Worm (Caenorhabditis elegans) whole organism, young adult: Measurements from ENCODE around the gene W07G4.7.

ENCODE experiments used
- B0261.1 ChIP-seq: sonication (generic microtip); optimal IDR thresholded peaks from 2 replicates; lab custom pipeline; 2016; ENCODE audit warnings: mild to moderate bottlenecking, missing genetic modification characterization, moderate library complexity, missing compliant biosample characterization
- F39B2.1 ChIP-seq: fragments of 200-800 bp; sonication (Bioruptor generic); IDR thresholded peaks from 2 replicates; pipeline ENCODE4 v1.3.6; 2022; ENCODE audit warnings: missing genetic modification reagents, missing genetic modification characterization, missing compliant biosample characterization
- F55B11.4 ChIP-seq: sonication (generic microtip); optimal IDR thresholded peaks from 2 replicates; lab custom pipeline; 2016; ENCODE audit warnings: missing compliant biosample characterization, missing genetic modification characterization, borderline replicate concordance; ENCODE audit not compliant: insufficient read depth
- K11D2.4 ChIP-seq: fragments of 200-800 bp; sonication (Bioruptor generic); IDR thresholded peaks from 2 replicates; pipeline ENCODE4 v1.3.6; 2022; ENCODE audit warnings: missing genetic modification reagents, missing genetic modification characterization, missing compliant biosample characterization
- K12H6.12 ChIP-seq: fragments of 200-800 bp; sonication (Bioruptor generic); optimal IDR thresholded peaks from 2 replicates; lab custom pipeline; 2018; ENCODE audit warnings: mild to moderate bottlenecking, missing genetic modification characterization, missing compliant biosample characterization
- Y95B8A.8 ChIP-seq: fragments of 200-800 bp; sonication (Bioruptor generic); IDR thresholded peaks from 2 replicates; pipeline ENCODE4 v1.3.6; 2022; ENCODE audit warnings: missing genetic modification reagents, missing genetic modification characterization, missing compliant biosample characterization
- ZK185.1 ChIP-seq: sonication (generic microtip); optimal IDR thresholded peaks from 2 replicates; lab custom pipeline; 2016; ENCODE audit warnings: mild to moderate bottlenecking, missing genetic modification characterization, missing compliant biosample characterization; ENCODE audit not compliant: poor library complexity, severe bottlenecking
- atf-7 ChIP-seq: sonication (generic microtip); optimal IDR thresholded peaks from 2 replicates; lab custom pipeline; 2017; ENCODE audit warnings: mild to moderate bottlenecking, missing genetic modification characterization, missing compliant biosample characterization
- cebp-1 ChIP-seq, 2 experiments: fragments of 200-800 bp in 1 of 2; sonication (Bioruptor generic) in 1 of 2; sonication (generic microtip) in 1 of 2; IDR thresholded peaks in 1 of 2; optimal IDR thresholded peaks in 1 of 2; 2 replicates each; pipeline versions ENCODE4 v1.3.6 to Lab custom; 2017 to 2022; ENCODE audit warnings: missing compliant biosample characterization in 2 of 2, missing genetic modification characterization in 2 of 2, mild to moderate bottlenecking in 1 of 2, missing genetic modification reagents in 1 of 2, moderate library complexity in 1 of 2
- chd-7 ChIP-seq: sonication (generic microtip); optimal IDR thresholded peaks from 2 replicates; lab custom pipeline; 2016; ENCODE audit warnings: mild to moderate bottlenecking, missing genetic modification characterization, moderate library complexity, missing compliant biosample characterization
- dox-1 ChIP-seq: fragments of 200-800 bp; sonication (Bioruptor generic); IDR thresholded peaks from 2 replicates; pipeline ENCODE4 v1.3.6; 2022; ENCODE audit warnings: missing genetic modification reagents, missing genetic modification characterization, missing compliant biosample characterization
- dpff-1 ChIP-seq: sonication (generic microtip); optimal IDR thresholded peaks from 2 replicates; lab custom pipeline; 2017; ENCODE audit warnings: mild to moderate bottlenecking, missing genetic modification characterization, missing compliant biosample characterization
- egl-44 ChIP-seq: fragments of 200-800 bp; sonication (Bioruptor generic); IDR thresholded peaks from 2 replicates; pipeline ENCODE4 v1.3.6; 2022; ENCODE audit warnings: missing genetic modification reagents, missing genetic modification characterization, missing compliant biosample characterization
- ets-4 ChIP-seq: fragments of 200-800 bp; sonication (Bioruptor generic); optimal IDR thresholded peaks from 2 replicates; lab custom pipeline; 2018; ENCODE audit warnings: mild to moderate bottlenecking, missing genetic modification characterization, missing compliant biosample characterization
- gei-17 ChIP-seq: fragments of 200-800 bp; sonication (Bioruptor generic); optimal IDR thresholded peaks from 2 replicates; lab custom pipeline; 2018; ENCODE audit warnings: mild to moderate bottlenecking, missing genetic modification characterization, missing compliant biosample characterization
- him-1 ChIP-seq: sonication (generic microtip); optimal IDR thresholded peaks from 2 replicates; lab custom pipeline; 2016; ENCODE audit warnings: missing genotype, missing genetic modification reagents, missing genetic modification characterization, missing compliant biosample characterization
- hlh-26 ChIP-seq: fragments of 200-800 bp; sonication (Bioruptor generic); conservative IDR thresholded peaks from 2 replicates; pipeline ENCODE4 v1.3.6; 2022; ENCODE audit warnings: missing genetic modification reagents, missing genetic modification characterization, missing compliant biosample characterization
- let-607 ChIP-seq, 2 experiments: fragments of 200-800 bp in 1 of 2; sonication (Bioruptor generic) in 1 of 2; sonication (generic microtip) in 1 of 2; optimal IDR thresholded peaks; 2 replicates each; lab custom pipeline; 2016 to 2018; ENCODE audit warnings: mild to moderate bottlenecking in 2 of 2, missing compliant biosample characterization in 2 of 2, missing genetic modification characterization in 2 of 2, moderate library complexity in 2 of 2, missing genotype in 1 of 2
- lin-26 ChIP-seq: fragments of 200-800 bp; sonication (Bioruptor generic); IDR thresholded peaks from 2 replicates; pipeline ENCODE4 v1.3.6; 2022; ENCODE audit warnings: missing genetic modification reagents, missing genetic modification characterization, missing compliant biosample characterization
- lin-35 ChIP-seq, 3 experiments: fragments of 150-350 bp in 2 of 3; sonication (generic microtip) in 1 of 3; optimal IDR thresholded peaks; 2 replicates each; lab custom pipeline; 2014 to 2018; ENCODE audit warnings: missing biosample characterization in 3 of 3, missing genetic modification characterization in 3 of 3, missing genetic modification reagents in 3 of 3
- lin-40 ChIP-seq: sonication (generic microtip); optimal IDR thresholded peaks from 2 replicates; lab custom pipeline; 2016; ENCODE audit warnings: missing genetic modification characterization, mild to moderate bottlenecking, missing compliant biosample characterization, missing genotype, missing genetic modification reagents
- lir-1 ChIP-seq: fragments of 200-800 bp; sonication (Bioruptor generic); conservative IDR thresholded peaks from 2 replicates; pipeline ENCODE4 v1.3.6; 2022; ENCODE audit warnings: missing genetic modification reagents, missing genetic modification characterization, missing compliant biosample characterization
- madf-10 ChIP-seq: sonication (generic microtip); optimal IDR thresholded peaks from 2 replicates; lab custom pipeline; 2016; ENCODE audit warnings: mild to moderate bottlenecking, missing genetic modification characterization, missing compliant biosample characterization
- madf-8 ChIP-seq: fragments of 200-800 bp; sonication (Bioruptor generic); conservative IDR thresholded peaks from 2 replicates; pipeline ENCODE4 v1.3.6; 2022; ENCODE audit warnings: missing genetic modification reagents, missing genetic modification characterization, missing compliant biosample characterization
- mcd-1 ChIP-seq: fragments of 200-800 bp; sonication (Bioruptor generic); IDR thresholded peaks from 2 replicates; pipeline ENCODE4 v1.3.6; 2022; ENCODE audit warnings: missing genetic modification reagents, missing genetic modification characterization, missing compliant biosample characterization
- mes-4 ChIP-seq: sonication (generic microtip); optimal IDR thresholded peaks from 2 replicates; lab custom pipeline; 2016; ENCODE audit warnings: missing genotype, missing genetic modification characterization, missing compliant biosample characterization
- nfya-2 ChIP-seq: fragments of 200-800 bp; sonication (Bioruptor generic); IDR thresholded peaks from 2 replicates; pipeline ENCODE4 v1.3.6; 2022; ENCODE audit warnings: missing genetic modification reagents, missing genetic modification characterization, missing compliant biosample characterization
- nfyb-1 ChIP-seq: fragments of 200-800 bp; sonication (Bioruptor generic); IDR thresholded peaks from 2 replicates; pipeline ENCODE4 v1.3.6; 2022; ENCODE audit warnings: missing genetic modification reagents, missing genetic modification characterization, missing compliant biosample characterization
- nhr-80 ChIP-seq: sonication (generic microtip); optimal IDR thresholded peaks from 2 replicates; lab custom pipeline; 2016; ENCODE audit warnings: missing genetic modification characterization, missing compliant biosample characterization
- nhr-90 ChIP-seq: sonication (generic microtip); optimal IDR thresholded peaks from 2 replicates; lab custom pipeline; 2016; ENCODE audit warnings: missing genotype, mild to moderate bottlenecking, missing genetic modification characterization, missing compliant biosample characterization
- pbrm-1 ChIP-seq: fragments of 200-800 bp; sonication (Bioruptor generic); IDR thresholded peaks from 2 replicates; pipeline ENCODE4 v1.3.6; 2022; ENCODE audit warnings: missing genetic modification reagents, missing genetic modification characterization, missing compliant biosample characterization
- rcor-1 ChIP-seq: fragments of 200-800 bp; sonication (Bioruptor generic); IDR thresholded peaks from 2 replicates; pipeline ENCODE4 v1.3.6; 2022; ENCODE audit warnings: missing genetic modification reagents, missing genetic modification characterization, missing compliant biosample characterization
- sea-2 ChIP-seq: fragments of 200-800 bp; sonication (Bioruptor generic); IDR thresholded peaks from 2 replicates; pipeline ENCODE4 v1.3.6; 2022; ENCODE audit warnings: missing genetic modification characterization, missing compliant biosample characterization
- snpc-3.4 ChIP-seq: sonication (generic microtip); optimal IDR thresholded peaks from 2 replicates; lab custom pipeline; 2017; ENCODE audit warnings: missing genetic modification characterization, mild to moderate bottlenecking, missing compliant biosample characterization, antibody characterized with exemption, moderate library complexity, missing genotype, missing genetic modification reagents
- snpc-4 ChIP-seq, 5 experiments: fragments of 150-350 bp in 1 of 5; sonication (generic microtip) in 4 of 5; optimal IDR thresholded peaks; 2 replicates each; lab custom pipeline; 2014 to 2018; ENCODE audit warnings: missing genetic modification characterization in 5 of 5, missing biosample characterization in 3 of 5, antibody characterized with exemption in 2 of 5, mild to moderate bottlenecking in 2 of 5, missing compliant biosample characterization in 2 of 5, missing genotype in 2 of 5, moderate library complexity in 2 of 5, missing genetic modification reagents in 1 of 5
- sptf-2 ChIP-seq: fragments of 200-800 bp; sonication (Bioruptor generic); optimal IDR thresholded peaks from 2 replicates; lab custom pipeline; 2018; ENCODE audit warnings: mild to moderate bottlenecking, missing genetic modification characterization, missing compliant biosample characterization
- tlf-1 ChIP-seq: fragments of 200-800 bp; sonication (Bioruptor generic); optimal IDR thresholded peaks from 2 replicates; lab custom pipeline; 2018; ENCODE audit warnings: mild to moderate bottlenecking, missing genetic modification characterization, missing compliant biosample characterization
- unc-62 ChIP-seq: fragments of 150-350 bp; optimal IDR thresholded peaks from 2 replicates; lab custom pipeline; 2014; ENCODE audit warnings: missing biosample characterization, missing genetic modification reagents, missing genetic modification characterization
- ztf-22 ChIP-seq: fragments of 200-800 bp; sonication (Bioruptor generic); optimal IDR thresholded peaks from 2 replicates; lab custom pipeline; 2018; ENCODE audit warnings: mild to moderate bottlenecking, missing genetic modification characterization, moderate library complexity, missing compliant biosample characterization
- ztf-26 ChIP-seq: sonication (generic microtip); optimal IDR thresholded peaks from 2 replicates; lab custom pipeline; 2017; ENCODE audit warnings: missing genetic modification characterization, missing compliant biosample characterization
- ztf-3 ChIP-seq: fragments of 200-800 bp; sonication (Bioruptor generic); optimal IDR thresholded peaks from 2 replicates; lab custom pipeline; 2018; ENCODE audit warnings: mild to moderate bottlenecking, missing genetic modification characterization, missing compliant biosample characterization

W07G4.7 gene

ce11 chrV:13045017-13045416, 10.5 kb upstream of the W07G4.7 start:
- TF ChIP-seq sea-2 (GFP tag; lab: Robert Waterston, UW) (no peak), snpc-3.4 (tag; lab: Kevin White, UChicago) (no peak), F55B11.4 (no peak), nfya-2 (no peak), nhr-90 (no peak), ztf-3 (GFP tag; lab: Kevin White, UChicago) (no peak), gei-17 (GFP tag; lab: Kevin White, UChicago) (no peak)

DNA sequence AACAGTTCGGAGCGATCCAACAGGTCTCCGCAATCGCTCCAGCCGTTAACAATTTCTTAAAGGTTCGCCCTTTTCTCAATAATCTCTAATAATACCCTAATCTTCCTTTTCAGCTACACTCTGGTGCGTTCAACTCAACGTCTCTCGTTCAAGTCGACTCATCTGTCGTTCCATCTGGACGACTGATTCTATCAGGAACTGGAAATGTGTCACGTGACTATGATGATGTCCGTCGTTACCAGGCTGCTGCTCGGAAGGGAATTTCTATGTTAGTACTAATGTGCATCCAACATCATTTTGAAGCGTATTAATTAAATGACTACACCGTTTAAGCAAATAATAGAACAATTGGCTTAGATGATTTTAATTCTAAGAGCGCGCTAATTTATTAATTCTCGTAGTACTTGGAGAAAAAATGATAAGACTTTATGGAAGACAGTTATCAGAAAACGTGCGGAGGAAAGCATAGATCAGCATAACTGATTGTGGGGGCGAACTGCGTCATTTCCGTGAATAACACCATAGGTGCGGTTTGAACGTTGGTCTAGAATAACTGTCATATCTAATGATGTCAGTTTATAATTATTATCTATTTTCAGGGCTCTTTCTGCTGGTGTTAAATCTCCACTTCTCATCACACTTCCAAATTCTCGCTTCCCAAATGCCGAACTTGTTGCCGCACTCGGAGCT, 9.5 kb upstream of the W07G4.7 start:
- TF ChIP-seq him-1 (tag; lab: Kevin White, UChicago) (no peak), ets-4 (GFP tag; lab: Kevin White, UChicago) (peak; percentile 51), pbrm-1 (0 out of 2 replicates have a peak, but pooled peaks have one; percentile 5), madf-8 (GFP tag; lab: Robert Waterston, UW) (no peak), atf-7 (tag; lab: Kevin White, UChicago) (peak; percentile 34), gei-17 (GFP tag; lab: Kevin White, UChicago) (no peak), nhr-80 (tag; lab: Kevin White, UChicago) (peak; percentile 31), lin-35 (GFP tag; optimal IDR thresholded peaks at IDR 0.05; lab: Kevin White, UChicago) (no peak), sptf-2 (GFP tag; lab: Kevin White, UChicago) (no peak)

ce11 chrV:13043195-13043762, 8.8 kb upstream of the W07G4.7 start, which contains the start of gene lap-2:
Gene lap-2, plus strand, starts transcription at chrV:13043712.
- TF ChIP-seq tlf-1 (GFP tag; lab: Kevin White, UChicago) (peak; percentile 42), K11D2.4 (GFP tag; lab: Robert Waterston, UW) (0 out of 2 replicates have a peak, but pooled peaks have one; percentile 33), snpc-4 (GFP tag; optimal IDR thresholded peaks at IDR 0.05; lab: Kevin White, UChicago) (no peak), snpc-4 (tag; optimal IDR thresholded peaks at IDR 0.05; lab: Kevin White, UChicago) (peak in 1 of 4 experiments; percentile 26), nhr-90 (peak; percentile 46), mcd-1 (GFP tag; lab: Robert Waterston, UW) (0 out of 2 replicates have a peak, but pooled peaks have one; percentile 26), ets-4 (GFP tag; lab: Kevin White, UChicago) (peak; percentile 64), K12H6.12 (no peak), ZK185.1 (tag; lab: Kevin White, UChicago) (peak; percentile 46), cebp-1 (GFP tag; IDR thresholded peaks at IDR 0.05; lab: Robert Waterston, UW) (peak; percentile 51; the same call in 1 of the 2 replicates), cebp-1 (tag; optimal IDR thresholded peaks at IDR 0.05; lab: Kevin White, UChicago) (peak; percentile 67), madf-10 (tag; lab: Kevin White, UChicago) (peak; percentile 16), lin-40 (tag; lab: Kevin White, UChicago) (peak; percentile 5), nfyb-1 (GFP tag; lab: Robert Waterston, UW) (peak; percentile 62; the same call in 1 of the 2 replicates), dox-1 (GFP tag; lab: Robert Waterston, UW) (peak; percentile 52), chd-7 (tag; lab: Kevin White, UChicago) (peak; percentile 51), B0261.1 (tag; lab: Kevin White, UChicago) (no peak), lir-1 (GFP tag; lab: Robert Waterston, UW) (no peak), unc-62 (GFP tag; lab: Kevin White, UChicago) (peak; percentile 90), F39B2.1 (GFP tag; lab: Robert Waterston, UW) (no peak), mes-4 (no peak), let-607 (tag; optimal IDR thresholded peaks at IDR 0.05; lab: Kevin White, UChicago) (peak; percentile 48 to 52), egl-44 (peak; percentile 53; the same call in 1 of the 2 replicates), ztf-26 (tag; lab: Kevin White, UChicago) (no peak), atf-7 (tag; lab: Kevin White, UChicago) (peak; percentile 72), Y95B8A.8 (GFP tag; lab: Robert Waterston, UW) (0 out of 2 replicates have a peak, but pooled peaks have one; percentile 29), rcor-1 (GFP tag; lab: Robert Waterston, UW) (no peak), dpff-1 (no peak), hlh-26 (GFP tag; lab: Robert Waterston, UW) (no peak), gei-17 (GFP tag; lab: Kevin White, UChicago) (no peak), nhr-80 (tag; lab: Kevin White, UChicago) (peak; percentile 82), lin-26 (no peak), ztf-22 (GFP tag; lab: Kevin White, UChicago) (peak; percentile 33)
